Worm (Caenorhabditis elegans): ENCODE measurements around the gene srd-21.
"Not testable (repeated sequence)": the region's sequence is repeated elsewhere in the genome, so short reads cannot be mapped to it uniquely, and the experiment has no call there.

The srd-21 gene

DNA sequence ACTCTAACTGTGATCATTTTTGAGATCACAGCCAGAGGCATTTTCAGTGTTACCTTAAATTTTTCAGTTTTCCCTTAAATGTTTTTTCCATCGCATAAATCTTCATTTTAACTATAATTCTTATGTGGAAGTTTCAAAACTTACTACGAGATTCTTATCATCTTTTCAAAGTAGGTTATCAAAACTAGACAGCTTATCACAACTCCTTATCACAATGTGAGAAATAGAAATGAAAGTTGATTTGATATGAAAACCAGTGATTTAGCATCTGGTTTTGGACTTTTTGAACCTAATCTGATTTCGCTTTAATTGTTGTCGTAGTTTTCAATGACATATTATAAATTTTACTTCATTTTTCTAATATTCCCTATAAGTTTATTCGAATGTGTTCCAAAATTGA lies 6.2 kb downstream of the srd-21 start, which contains the start of gene mltn-11:
Gene mltn-11 (plus strand): TSS at position 276 of the 400 bp plus-strand sequence.
- TF ChIP-seq T22C8.4 (GFP tag; IDR thresholded peaks at IDR 0.05), result no peak

DNA sequence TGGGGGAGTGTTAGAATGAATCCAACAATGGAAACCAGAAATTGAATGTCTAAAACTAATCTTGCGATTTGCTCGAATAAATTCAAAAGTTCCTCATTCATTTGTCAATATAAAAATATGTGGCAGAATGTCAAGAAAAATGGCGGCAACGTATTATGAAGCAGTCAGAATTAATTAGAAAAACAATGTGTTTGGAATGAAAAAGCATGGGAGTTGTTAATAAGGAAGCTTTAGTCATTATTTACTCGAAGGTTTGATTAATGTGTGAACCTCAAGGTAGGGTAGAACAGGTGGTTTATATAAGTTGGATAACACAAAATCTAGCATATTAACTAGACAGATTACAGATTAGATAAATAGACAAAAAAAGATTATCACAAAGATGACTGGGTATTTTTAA lies 8.5 kb downstream of the srd-21 start, which contains the start of gene srw-76:
Gene srw-76 (minus strand): TSS at position 101 of the 400 bp plus-strand sequence.
- TF ChIP-seq ztf-29 (GFP tag; IDR thresholded peaks at IDR 0.05), result no peak

DNA sequence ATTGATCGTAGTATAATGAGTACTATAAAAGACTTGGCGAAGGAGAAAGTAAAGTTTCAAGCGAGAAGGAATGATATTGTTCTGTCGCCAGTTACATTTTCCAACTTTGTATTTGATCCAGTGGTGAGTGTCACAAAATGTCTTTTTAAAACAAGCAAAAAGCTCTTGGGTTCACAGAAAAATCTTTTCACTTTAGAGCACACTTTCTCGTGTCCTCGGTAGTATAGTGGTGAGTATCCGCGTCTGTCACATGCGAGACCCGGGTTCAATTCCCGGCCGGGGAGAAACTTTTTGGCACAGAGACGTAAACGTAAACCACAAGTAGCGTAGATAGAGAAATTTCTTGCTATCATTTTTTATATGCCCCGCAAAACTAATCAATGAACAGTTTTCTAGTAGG lies 10.7 kb downstream of the srd-21 start:
- TF ChIP-seq ztf-29 (GFP tag; IDR thresholded peaks at IDR 0.05), result no peak
- no peak for TF ChIP-seq tab-1 (GFP tag; IDR thresholded peaks at IDR 0.05)

DNA sequence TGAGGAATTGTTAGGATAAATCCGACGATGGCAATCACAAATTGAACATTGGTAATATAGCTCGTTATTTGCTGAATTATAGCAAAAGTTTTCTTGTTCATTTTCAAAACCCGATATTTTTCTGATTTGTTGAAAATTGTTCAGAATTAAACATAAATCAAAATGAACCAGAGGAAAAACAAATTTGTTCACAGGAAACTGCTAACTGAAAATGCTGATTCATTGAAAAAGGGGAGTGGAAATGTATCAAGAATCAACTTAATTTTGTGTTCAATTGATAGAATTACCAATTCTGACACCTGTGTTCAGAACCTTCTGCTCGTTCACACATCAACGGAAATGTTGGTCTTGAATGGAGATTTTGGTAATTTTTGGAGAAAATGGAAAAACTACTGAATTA lies 13.9 kb downstream of the srd-21 start, which contains the start of gene srw-77:
Gene srw-77 (minus strand): TSS at position 101 of the 400 bp plus-strand sequence.
- TF ChIP-seq klf-2 (GFP tag; conservative IDR thresholded peaks at IDR 0.05) (no peak), ztf-23 (GFP tag; IDR thresholded peaks at IDR 0.05) (no peak), tab-1 (GFP tag; IDR thresholded peaks at IDR 0.05) (no peak), ref-1 (GFP tag; conservative IDR thresholded peaks at IDR 0.05) (no peak), ztf-29 (GFP tag; IDR thresholded peaks at IDR 0.05) (no peak)

DNA sequence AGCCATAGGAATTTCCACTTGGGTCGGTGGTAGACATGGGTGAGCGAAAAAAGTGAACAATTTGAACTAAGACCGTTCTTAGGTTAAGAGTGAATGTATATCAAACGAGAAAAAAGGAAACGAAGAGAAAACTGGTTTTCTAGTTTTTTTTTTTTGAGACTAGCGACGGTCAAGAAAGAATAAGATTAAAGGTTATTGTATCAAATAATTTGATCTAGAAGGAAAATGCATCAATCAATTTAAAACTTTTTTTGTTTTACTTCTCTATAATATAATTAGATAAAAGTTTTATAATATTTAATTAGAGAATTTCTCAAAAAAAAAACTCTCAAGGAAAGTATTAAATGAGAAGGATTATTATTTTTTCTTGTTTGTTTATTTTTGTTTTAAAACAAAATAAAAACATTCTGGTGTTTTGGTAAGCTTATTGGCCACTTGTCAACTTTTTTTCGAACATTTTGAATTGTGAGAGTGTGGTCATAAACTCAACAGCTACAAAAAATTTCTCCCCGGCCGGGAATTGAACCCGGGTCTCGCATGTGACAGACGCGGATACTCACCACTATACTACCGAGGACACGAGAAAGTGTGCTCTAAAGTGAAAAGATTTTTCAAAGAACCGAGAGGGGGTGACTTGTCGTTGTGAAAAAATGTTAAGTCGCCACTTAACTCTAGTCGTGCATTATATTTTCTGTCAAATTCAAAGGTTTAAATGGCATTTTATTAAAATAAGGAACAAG lies 15.7 kb downstream of the srd-21 start, which contains the start of gene W06G6.17:
Gene W06G6.17 (minus strand): TSS at position 51 of the 740 bp plus-strand sequence.
- TF ChIP-seq flt-1 (GFP tag; IDR thresholded peaks at IDR 0.05) (no peak), tab-1 (GFP tag; IDR thresholded peaks at IDR 0.05) (no peak)

DNA sequence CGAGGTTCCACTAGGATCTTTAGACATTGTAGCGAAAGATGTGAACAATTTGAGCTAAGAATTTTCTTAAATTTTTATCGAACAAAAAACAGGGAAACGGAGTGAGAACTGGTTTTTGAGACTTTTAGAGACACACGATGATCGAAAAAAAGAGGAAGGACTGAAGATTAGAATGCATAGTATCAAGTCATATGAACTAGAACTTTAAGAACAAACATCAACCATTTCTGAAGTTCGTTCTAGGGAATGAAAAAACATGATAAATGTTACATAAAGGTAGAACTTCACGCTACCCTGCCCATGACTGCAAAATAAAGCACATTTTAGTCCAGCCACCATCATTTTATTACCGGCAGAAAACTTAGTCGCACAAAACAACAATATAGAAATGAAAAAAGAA lies 16.7 kb downstream of the srd-21 start, which contains the start of gene W06G6.9:
Gene W06G6.9 (minus strand): TSS at position 101 of the 400 bp plus-strand sequence.
- TF ChIP-seq tab-1 (GFP tag; IDR thresholded peaks at IDR 0.05), result no peak
- no peak for TF ChIP-seq ztf-23 (GFP tag; IDR thresholded peaks at IDR 0.05)
- TF ChIP-seq flt-1 (GFP tag; IDR thresholded peaks at IDR 0.05), result no peak
- no peak for TF ChIP-seq ztf-29 (GFP tag; IDR thresholded peaks at IDR 0.05)
- no peak for TF ChIP-seq T22C8.4 (GFP tag; IDR thresholded peaks at IDR 0.05)
- TF ChIP-seq med-1 (GFP tag; optimal IDR thresholded peaks at IDR 0.05; ENCODE audit: insufficient read depth), result no peak

DNA sequence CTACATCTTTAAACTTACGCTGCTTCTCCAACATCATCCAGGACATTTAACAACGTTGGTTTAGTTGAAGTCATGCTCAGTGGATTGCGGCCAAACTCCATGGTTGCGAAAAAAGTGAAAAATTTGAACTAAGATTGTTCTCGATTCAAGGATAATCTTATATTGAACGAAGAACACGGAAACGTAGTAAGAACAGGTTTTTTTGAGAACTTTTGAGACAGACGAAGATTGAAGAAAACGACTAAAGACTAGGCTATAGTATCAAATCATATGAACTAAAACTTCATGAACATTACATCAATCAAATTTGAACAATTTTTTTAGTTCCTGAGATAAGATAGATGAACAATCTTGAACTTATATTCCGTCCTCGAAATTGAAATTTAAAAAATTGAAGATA lies 17.4 kb downstream of the srd-21 start, which contains the start of gene W06G6.10:
Gene W06G6.10 (minus strand): TSS at position 101 of the 400 bp plus-strand sequence.
- TF ChIP-seq ztf-23 (GFP tag; IDR thresholded peaks at IDR 0.05), result no peak
- TF ChIP-seq klf-2 (GFP tag; conservative IDR thresholded peaks at IDR 0.05), result no peak
- TF ChIP-seq med-1 (GFP tag; optimal IDR thresholded peaks at IDR 0.05; ENCODE audit: insufficient read depth), result no peak
- TF ChIP-seq flt-1 (GFP tag; IDR thresholded peaks at IDR 0.05), result no peak
- no peak for TF ChIP-seq tab-1 (GFP tag; IDR thresholded peaks at IDR 0.05)
- TF ChIP-seq T22C8.4 (GFP tag; IDR thresholded peaks at IDR 0.05), result no peak
- no peak for TF ChIP-seq cog-1 (tag; optimal IDR thresholded peaks at IDR 0.05)
- no peak for TF ChIP-seq ref-1 (GFP tag; conservative IDR thresholded peaks at IDR 0.05)
- no peak for TF ChIP-seq ztf-29 (GFP tag; IDR thresholded peaks at IDR 0.05)

DNA sequence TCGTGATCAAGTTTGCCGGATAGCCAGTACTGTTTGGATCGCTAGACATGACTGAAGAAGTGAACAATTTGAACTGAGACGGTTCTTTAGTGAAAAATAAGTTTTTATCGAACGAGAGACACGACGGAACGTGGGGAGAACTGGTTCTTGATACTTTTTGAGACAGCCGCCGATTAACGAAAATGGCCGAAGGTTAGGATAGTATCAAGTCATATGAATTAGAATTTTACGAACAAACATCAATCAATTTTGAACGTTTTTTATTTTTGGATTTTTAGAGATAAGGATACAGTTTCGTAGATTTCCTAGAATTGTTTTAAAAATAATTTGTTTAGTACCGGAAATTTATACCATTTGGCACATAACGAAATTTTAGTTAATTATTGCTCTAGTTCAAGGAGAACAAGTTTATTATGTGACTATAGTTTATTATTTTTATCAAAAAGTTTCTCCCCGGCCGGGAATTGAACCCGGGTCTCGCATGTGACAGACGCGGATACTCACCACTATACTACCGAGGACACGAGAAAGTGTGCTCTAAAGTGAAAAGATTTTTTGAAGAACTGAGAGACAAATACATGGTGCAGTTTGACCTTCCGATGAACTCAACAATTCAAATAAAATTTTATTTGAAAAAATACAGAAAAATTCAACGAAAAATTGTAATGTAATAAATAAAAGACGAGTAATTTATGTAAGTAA lies 18.8 kb downstream of the srd-21 start, which contains the start of gene W06G6.20:
Gene W06G6.20 (minus strand): TSS at position 51 of the 702 bp plus-strand sequence.
- TF ChIP-seq cog-1 (tag; optimal IDR thresholded peaks at IDR 0.05), result no peak
- TF ChIP-seq tab-1 (GFP tag; IDR thresholded peaks at IDR 0.05), result no peak
- no peak for TF ChIP-seq klf-2 (GFP tag; conservative IDR thresholded peaks at IDR 0.05)
- TF ChIP-seq ref-1 (GFP tag; conservative IDR thresholded peaks at IDR 0.05), result no peak
- TF ChIP-seq flt-1 (GFP tag; IDR thresholded peaks at IDR 0.05), result no peak

DNA sequence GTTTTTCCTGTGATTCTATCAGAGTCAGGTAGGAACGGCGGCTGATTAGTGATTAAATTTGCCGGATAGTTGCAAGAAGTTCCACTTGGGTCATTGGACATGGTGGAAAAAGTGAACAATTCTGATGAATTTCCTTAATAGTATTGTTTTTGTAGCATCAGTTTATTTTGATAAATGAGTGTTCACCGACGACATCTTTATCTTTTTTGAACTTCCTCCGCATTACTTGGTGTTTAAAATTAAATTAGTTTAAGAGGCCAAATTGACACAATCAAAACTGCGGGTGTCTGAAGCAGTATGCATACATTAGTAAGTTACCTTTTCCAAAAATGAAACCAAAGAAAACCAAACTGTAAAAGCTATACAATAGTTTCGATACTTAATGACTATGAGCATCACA lies 19.5 kb downstream of the srd-21 start, which contains the start of gene W06G6.11:
Gene W06G6.11 (minus strand): TSS at position 101 of the 400 bp plus-strand sequence.
- not testable (repeated sequence) for TF ChIP-seq klf-2 (GFP tag; conservative IDR thresholded peaks at IDR 0.05); med-1 (GFP tag; optimal IDR thresholded peaks at IDR 0.05; ENCODE audit: insufficient read depth); ref-1 (GFP tag; conservative IDR thresholded peaks at IDR 0.05)

DNA sequence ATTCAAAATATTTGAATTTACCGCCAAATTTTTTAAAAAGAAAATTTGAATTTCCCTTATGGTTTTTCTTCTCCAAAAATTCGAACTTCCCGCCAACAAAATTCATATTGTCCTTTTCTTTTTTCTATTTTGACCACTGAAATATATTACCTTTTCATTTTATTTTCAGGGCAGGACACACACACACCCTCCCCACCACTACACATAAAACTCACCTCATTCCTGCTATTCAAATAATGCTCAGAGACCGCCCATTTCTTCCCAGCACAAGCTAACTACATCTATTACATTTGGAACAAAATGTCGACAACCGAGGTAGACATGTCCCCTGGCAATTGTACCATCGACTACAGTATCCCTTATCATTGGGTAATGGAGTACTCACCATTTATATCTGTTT lies 24.5 kb downstream of the srd-21 start, which contains the start of gene W06G6.15:
Gene W06G6.15 (plus strand): TSS at position 301 of the 400 bp plus-strand sequence.
- TF ChIP-seq flt-1 (GFP tag; IDR thresholded peaks at IDR 0.05); ztf-29 (GFP tag; IDR thresholded peaks at IDR 0.05); ref-1 (GFP tag; conservative IDR thresholded peaks at IDR 0.05): not testable (repeated sequence)

DNA sequence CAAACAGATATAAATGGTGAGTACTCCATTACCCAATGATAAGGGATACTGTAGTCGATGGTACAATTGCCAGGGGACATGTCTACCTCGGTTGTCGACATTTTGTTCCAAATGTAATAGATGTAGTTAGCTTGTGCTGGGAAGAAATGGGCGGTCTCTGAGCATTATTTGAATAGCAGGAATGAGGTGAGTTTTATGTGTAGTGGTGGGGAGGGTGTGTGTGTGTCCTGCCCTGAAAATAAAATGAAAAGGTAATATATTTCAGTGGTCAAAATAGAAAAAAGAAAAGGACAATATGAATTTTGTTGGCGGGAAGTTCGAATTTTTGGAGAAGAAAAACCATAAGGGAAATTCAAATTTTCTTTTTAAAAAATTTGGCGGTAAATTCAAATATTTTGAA lies 31.1 kb downstream of the srd-21 start, which contains the start of gene Y70C5B.2:
Gene Y70C5B.2 (minus strand): TSS at position 101 of the 400 bp plus-strand sequence.
- TF ChIP-seq tab-1 (GFP tag; IDR thresholded peaks at IDR 0.05); ref-1 (GFP tag; conservative IDR thresholded peaks at IDR 0.05); klf-2 (GFP tag; conservative IDR thresholded peaks at IDR 0.05): not testable (repeated sequence)

All from whole organism, midembryonic.